Fruit fly (Drosophila melanogaster) whole organism, embryonic: ENCODE results near the gene Pex7.
A peak's percentile ranks its signal among the peaks of the same experiment; 100 is the strongest.

ENCODE experiments used
- Abd-B ChIP-seq: fragments of 200-800 bp; sonication (Bioruptor generic); optimal IDR thresholded peaks from 2 replicates; lab custom pipeline; 2018; ENCODE audit warnings: missing biosample characterization, mild to moderate bottlenecking, missing genetic modification characterization, moderate library complexity
- Adf1 ChIP-seq: fragments of 200-800 bp; sonication (Bioruptor generic); IDR thresholded peaks from 2 replicates; pipeline ENCODE4 v1.3.6; 2022; ENCODE audit warnings: missing biosample characterization, missing genetic modification characterization
- BEAF-32 ChIP-seq: fragments of 200-800 bp; sonication (Bioruptor generic); optimal IDR thresholded peaks from 3 replicates; lab custom pipeline; 2017; ENCODE audit warnings: missing biosample characterization, missing genetic modification characterization, mild to moderate bottlenecking, moderate library complexity, missing genetic modification reagents
- Bgb ChIP-seq: fragments of 200-800 bp; sonication (Bioruptor generic); IDR thresholded peaks from 2 replicates; pipeline ENCODE4 v1.3.6; 2022; ENCODE audit warnings: missing biosample characterization, missing genetic modification characterization; ENCODE audit not compliant: partially characterized antibody
- CG10267 ChIP-seq: fragments of 200-800 bp; sonication (Bioruptor generic); optimal IDR thresholded peaks from 2 replicates; lab custom pipeline; 2018; ENCODE audit warnings: missing biosample characterization, mild to moderate bottlenecking, missing genetic modification characterization, moderate library complexity
- CG13287 ChIP-seq: fragments of 200-800 bp; sonication (Bioruptor generic); IDR thresholded peaks from 2 replicates; pipeline ENCODE4 v1.3.6; 2022; ENCODE audit warnings: missing biosample characterization, missing genetic modification characterization; ENCODE audit not compliant: partially characterized antibody
- CG13296 ChIP-seq: fragments of 200-800 bp; sonication (Bioruptor generic); optimal IDR thresholded peaks from 3 replicates; lab custom pipeline; 2018; ENCODE audit warnings: missing biosample characterization, mild to moderate bottlenecking, missing genetic modification characterization
- CG14710 ChIP-seq: fragments of 200-800 bp; sonication (Bioruptor generic); optimal IDR thresholded peaks from 3 replicates; lab custom pipeline; 2019; ENCODE audit warnings: missing biosample characterization, mild to moderate bottlenecking, missing genetic modification characterization, moderate library complexity
- CG15073 ChIP-seq: fragments of 200-800 bp; sonication (Bioruptor generic); optimal IDR thresholded peaks from 2 replicates; lab custom pipeline; 2016; ENCODE audit warnings: missing biosample characterization, missing genetic modification characterization
- CG15514 ChIP-seq: fragments of 200-800 bp; sonication (Bioruptor generic); optimal IDR thresholded peaks from 3 replicates; lab custom pipeline; 2017; ENCODE audit warnings: missing biosample characterization, missing genetic modification characterization, mild to moderate bottlenecking, moderate library complexity, missing genetic modification reagents
- CG1603 ChIP-seq: fragments of 200-800 bp; sonication (Bioruptor generic); optimal IDR thresholded peaks from 2 replicates; lab custom pipeline; 2019; ENCODE audit warnings: missing biosample characterization, mild to moderate bottlenecking, missing genetic modification characterization, moderate library complexity
- CG16813 ChIP-seq: fragments of 200-800 bp; sonication (Bioruptor generic); IDR thresholded peaks from 3 replicates; pipeline ENCODE4 v1.3.6; 2022; ENCODE audit warnings: missing biosample characterization, missing genetic modification characterization; ENCODE audit not compliant: partially characterized antibody
- CG17186 ChIP-seq: fragments of 200-800 bp; sonication (Bioruptor generic); optimal IDR thresholded peaks from 3 replicates; lab custom pipeline; 2017; ENCODE audit warnings: missing biosample characterization, missing genetic modification reagents, missing genetic modification characterization
- CG2129 ChIP-seq: fragments of 200-800 bp; sonication (Bioruptor generic); IDR thresholded peaks from 2 replicates; pipeline ENCODE4 v1.3.6; 2022; ENCODE audit warnings: missing biosample characterization, missing genetic modification characterization; ENCODE audit not compliant: partially characterized antibody
- CG2712 ChIP-seq: fragments of 200-800 bp; optimal IDR thresholded peaks from 3 replicates; lab custom pipeline; 2019; ENCODE audit warnings: missing biosample characterization, mild to moderate bottlenecking, missing genetic modification characterization, moderate library complexity
- CG33213 ChIP-seq: fragments of 200-800 bp; sonication (Bioruptor generic); optimal IDR thresholded peaks from 3 replicates; lab custom pipeline; 2016; ENCODE audit warnings: missing biosample characterization, missing genetic modification characterization
- CG4707 ChIP-seq: fragments of 200-800 bp; sonication (Bioruptor generic); optimal IDR thresholded peaks from 2 replicates; lab custom pipeline; 2018; ENCODE audit warnings: missing biosample characterization, mild to moderate bottlenecking, missing genetic modification characterization, moderate library complexity
- CG6791 ChIP-seq: fragments of 200-800 bp; sonication (Bioruptor generic); IDR thresholded peaks from 3 replicates; pipeline ENCODE4 v1.3.6; 2022; ENCODE audit warnings: missing biosample characterization, missing genetic modification characterization; ENCODE audit not compliant: partially characterized antibody
- CG8290 ChIP-seq, 3 experiments: fragments of 200-800 bp; sonication (Bioruptor generic); optimal IDR thresholded peaks; 2 replicates each; lab custom pipeline; 2016 to 2019; ENCODE audit warnings: missing biosample characterization in 3 of 3, missing genetic modification characterization in 3 of 3, mild to moderate bottlenecking in 2 of 3, moderate library complexity in 1 of 3
- CG8924 ChIP-seq: fragments of 200-800 bp; optimal IDR thresholded peaks from 3 replicates; lab custom pipeline; 2019; ENCODE audit warnings: missing biosample characterization, mild to moderate bottlenecking, missing genetic modification characterization, moderate library complexity
- CG9797 ChIP-seq: fragments of 200-800 bp; sonication (Bioruptor generic); optimal IDR thresholded peaks from 3 replicates; lab custom pipeline; 2018; ENCODE audit warnings: missing biosample characterization, mild to moderate bottlenecking, missing genetic modification characterization
- Dek ChIP-seq: fragments of 200-800 bp; sonication (Bioruptor generic); optimal IDR thresholded peaks from 3 replicates; lab custom pipeline; 2019; ENCODE audit warnings: missing biosample characterization, mild to moderate bottlenecking, missing genetic modification characterization, moderate library complexity
- Dll ChIP-seq: fragments of 200-800 bp; sonication (Bioruptor generic); IDR thresholded peaks from 4 replicates; pipeline ENCODE4 v1.3.6; 2022; ENCODE audit warnings: missing biosample characterization, missing genetic modification characterization; ENCODE audit not compliant: partially characterized antibody
- Ets97D ChIP-seq: fragments of 200-800 bp; sonication (Bioruptor generic); optimal IDR thresholded peaks from 3 replicates; lab custom pipeline; 2016; ENCODE audit warnings: missing biosample characterization, missing genetic modification characterization
- HLH54F ChIP-seq: fragments of 200-800 bp; sonication (Bioruptor generic); optimal IDR thresholded peaks from 3 replicates; lab custom pipeline; 2016; ENCODE audit warnings: missing biosample characterization, missing genetic modification characterization
- Hr78 ChIP-seq, 2 experiments: fragments of 200-800 bp in 1 of 2; fragments of >200 bp in 1 of 2; sonication (Bioruptor generic) in 1 of 2; optimal IDR thresholded peaks; 2 replicates each; lab custom pipeline; 2017 to 2019; ENCODE audit warnings: missing biosample characterization in 2 of 2, missing genetic modification characterization in 2 of 2, mild to moderate bottlenecking in 1 of 2, moderate library complexity in 1 of 2
- Lhr ChIP-seq: fragments of 200-800 bp; sonication (Bioruptor generic); optimal IDR thresholded peaks from 3 replicates; lab custom pipeline; 2017; ENCODE audit warnings: mild to moderate bottlenecking, missing biosample characterization, missing genetic modification reagents, missing genetic modification characterization
- Myb ChIP-seq: fragments of 200-800 bp; sonication (Bioruptor generic); optimal IDR thresholded peaks from 2 replicates; lab custom pipeline; 2016; ENCODE audit warnings: missing biosample characterization, missing genetic modification characterization
- Scr ChIP-seq: fragments of 200-800 bp; sonication (Bioruptor generic); IDR thresholded peaks from 2 replicates; pipeline ENCODE4 v1.3.6; 2022; ENCODE audit warnings: missing biosample characterization, missing genetic modification characterization; ENCODE audit not compliant: partially characterized antibody
- crp ChIP-seq, 2 experiments: fragments of 200-800 bp; sonication (Bioruptor generic); optimal IDR thresholded peaks; 2 replicates in 1 of 2; 3 replicates in 1 of 2; lab custom pipeline; 2017; ENCODE audit warnings: missing biosample characterization in 2 of 2, missing genetic modification characterization in 2 of 2, mild to moderate bottlenecking in 1 of 2, moderate library complexity in 1 of 2
- dati ChIP-seq: fragments of 200-800 bp; sonication (Bioruptor generic); IDR thresholded peaks from 2 replicates; pipeline ENCODE4 v1.3.6; 2022; ENCODE audit warnings: missing biosample characterization, missing genetic modification characterization
- dm ChIP-seq: fragments of 200-800 bp; sonication (Bioruptor generic); optimal IDR thresholded peaks from 3 replicates; lab custom pipeline; 2016; ENCODE audit warnings: missing biosample characterization, missing genetic modification characterization
- emc ChIP-seq: fragments of 200-800 bp; sonication (Bioruptor generic); optimal IDR thresholded peaks from 2 replicates; lab custom pipeline; 2016; ENCODE audit warnings: missing biosample characterization, missing genetic modification characterization
- fd3F ChIP-seq: fragments of 200-800 bp; sonication (Bioruptor generic); optimal IDR thresholded peaks from 2 replicates; lab custom pipeline; 2018; ENCODE audit warnings: missing biosample characterization, mild to moderate bottlenecking, missing genetic modification characterization, moderate library complexity
- gfzf ChIP-seq: fragments of 200-800 bp; sonication (Bioruptor generic); optimal IDR thresholded peaks from 2 replicates; lab custom pipeline; 2016; ENCODE audit warnings: missing biosample characterization, mild to moderate bottlenecking, missing genetic modification characterization, moderate library complexity
- luna ChIP-seq: fragments of 200-800 bp; sonication (Bioruptor generic); optimal IDR thresholded peaks from 2 replicates; lab custom pipeline; 2016; ENCODE audit warnings: missing biosample characterization, missing genetic modification characterization
- nmo ChIP-seq: fragments of 200-800 bp; sonication (Bioruptor generic); optimal IDR thresholded peaks from 2 replicates; lab custom pipeline; 2018; ENCODE audit warnings: missing biosample characterization, mild to moderate bottlenecking, missing genetic modification characterization, moderate library complexity
- pzg ChIP-seq: fragments of 200-800 bp; sonication (Bioruptor generic); optimal IDR thresholded peaks from 3 replicates; lab custom pipeline; 2018; ENCODE audit warnings: missing biosample characterization, mild to moderate bottlenecking, missing genetic modification characterization, moderate library complexity
- sr ChIP-seq: fragments of 200-800 bp; sonication (Bioruptor generic); IDR thresholded peaks from 3 replicates; pipeline ENCODE4 v1.3.6; 2022; ENCODE audit warnings: missing biosample characterization, missing genetic modification characterization
- stwl ChIP-seq: fragments of 200-800 bp; sonication (Bioruptor generic); optimal IDR thresholded peaks from 3 replicates; lab custom pipeline; 2018; ENCODE audit warnings: missing biosample characterization, mild to moderate bottlenecking, missing genetic modification characterization, moderate library complexity
- trem ChIP-seq: fragments of 200-800 bp; optimal IDR thresholded peaks from 3 replicates; lab custom pipeline; 2019; ENCODE audit warnings: missing biosample characterization, mild to moderate bottlenecking, missing genetic modification characterization, moderate library complexity
- tx ChIP-seq: fragments of 200-800 bp; sonication (Bioruptor generic); optimal IDR thresholded peaks from 2 replicates; lab custom pipeline; 2016; ENCODE audit warnings: missing biosample characterization, missing genetic modification characterization
- zen ChIP-seq: fragments of 200-800 bp; sonication (Bioruptor generic); optimal IDR thresholded peaks from 3 replicates; lab custom pipeline; 2018; ENCODE audit warnings: missing biosample characterization, mild to moderate bottlenecking, missing genetic modification characterization, moderate library complexity

The Pex7 gene

DNA sequence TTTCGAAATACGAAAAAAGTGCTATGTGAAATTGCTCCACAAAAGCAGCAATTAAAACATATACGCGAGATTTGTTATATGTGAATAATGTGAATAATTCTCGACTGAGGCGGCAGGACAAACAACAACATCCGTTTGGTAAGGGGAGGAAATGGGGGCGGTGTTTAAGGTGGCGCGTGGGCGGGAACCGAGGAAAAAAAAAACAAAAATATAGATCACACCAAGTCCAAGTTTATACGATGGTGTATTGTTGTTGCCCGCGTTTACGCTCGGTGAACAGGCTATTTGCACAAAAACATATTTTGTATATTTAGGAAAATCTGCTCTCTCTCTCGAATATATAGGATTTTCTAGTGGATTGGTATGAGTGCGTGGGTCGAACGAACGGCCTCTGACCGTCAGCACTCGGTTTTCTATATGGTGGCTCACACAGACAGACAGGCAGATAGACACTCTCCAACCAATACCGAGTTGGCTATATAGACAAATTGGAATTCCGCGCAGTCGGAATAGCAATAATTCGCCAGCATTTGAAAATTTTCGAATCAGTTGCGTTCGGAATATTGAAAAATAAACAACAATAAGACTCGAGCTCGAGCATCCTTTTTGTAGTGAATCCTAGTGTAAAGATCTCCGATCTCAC lies 17.1 kb upstream of the Pex7 start (continued):
- peak; percentile 87 for TF ChIP-seq sr

DNA sequence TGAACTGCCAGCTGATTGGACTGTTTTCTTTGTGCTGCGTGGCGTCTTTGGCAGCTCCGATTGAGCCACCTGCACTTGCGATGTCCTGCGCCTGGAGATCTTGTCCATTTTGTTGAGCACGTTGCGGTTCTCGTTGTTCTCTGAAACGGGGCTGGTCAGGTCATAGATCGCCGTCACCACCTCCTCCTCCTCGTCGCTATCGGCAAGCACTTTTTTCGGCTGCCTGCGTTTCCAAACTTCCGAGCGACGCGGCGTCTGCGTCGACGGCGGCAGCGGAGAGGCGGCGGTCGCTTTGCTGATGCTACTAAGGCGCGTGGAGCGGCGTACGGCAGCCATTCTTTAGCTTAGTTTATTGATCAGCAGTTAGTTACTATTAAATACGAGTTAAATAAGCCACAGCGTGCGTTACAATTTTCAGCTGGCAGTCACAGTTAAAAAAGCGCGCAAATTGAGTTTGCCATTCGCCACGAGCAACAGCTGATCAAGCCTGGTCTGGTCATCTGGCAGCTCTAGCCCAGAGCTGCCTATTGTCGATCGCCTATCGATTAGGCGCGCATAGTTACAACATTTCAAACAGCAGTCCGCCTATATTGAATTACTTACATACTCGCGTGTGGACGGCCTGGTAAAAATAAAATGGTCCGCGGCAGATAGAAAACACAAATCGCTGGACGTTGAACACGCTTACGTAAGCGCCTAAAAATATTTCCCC lies 13.2 kb upstream of the Pex7 start, which contains the start of gene Cdc6:
Gene Cdc6 (minus strand): TSS at position 456 of the 712 bp plus-strand sequence.
- TF ChIP-seq crp (GFP tag; optimal IDR thresholded peaks at IDR 0.05; lab: Kevin White, UChicago) (peak; percentile 82 to 96), fd3F (GFP tag; lab: Kevin White, UChicago) (no peak), stwl (tag; lab: Kevin White, UChicago) (peak; percentile 58), trem (tag; lab: Kevin White, UChicago) (peak; percentile 44), CG13296 (GFP tag; lab: Kevin White, UChicago) (no peak), tx (GFP tag; lab: Kevin White, UChicago) (peak; percentile 49), Dll (GFP tag; lab: Robert Waterston, UW) (peak; percentile 59; the same call in 3 of the 4 replicates), CG16813 (GFP tag; lab: Robert Waterston, UW) (peak; percentile 22; the same call in 1 of the 3 replicates), HLH54F (no peak), Abd-B (GFP tag; lab: Kevin White, UChicago) (no peak), gfzf (GFP tag; lab: Kevin White, UChicago) (peak; percentile 11), CG2129 (GFP tag; lab: Robert Waterston, UW) (no peak), dati (GFP tag; lab: Robert Waterston, UW) (no peak), CG13287 (GFP tag; lab: Robert Waterston, UW) (peak; percentile 53), zen (tag; lab: Kevin White, UChicago) (peak; percentile 27), CG17186 (GFP tag; lab: Kevin White, UChicago) (peak; percentile 74), Bgb (peak; percentile 46; the same call in 1 of the 2 replicates), CG8924 (tag; lab: Kevin White, UChicago) (no peak), CG15073 (GFP tag; lab: Kevin White, UChicago) (no peak), Adf1 (GFP tag; lab: Robert Waterston, UW) (peak; percentile 92), emc (GFP tag; lab: Kevin White, UChicago) (no peak), Lhr (GFP tag; lab: Kevin White, UChicago) (peak; percentile 48), BEAF-32 (GFP tag; lab: Kevin White, UChicago) (peak; percentile 46), CG14710 (tag; lab: Kevin White, UChicago) (peak; percentile 13), CG2712 (peak; percentile 3), CG8290 (GFP tag; optimal IDR thresholded peaks at IDR 0.05; lab: Kevin White, UChicago) (no peak), CG8290 (tag; optimal IDR thresholded peaks at IDR 0.05; lab: Kevin White, UChicago) (peak in 1 of 2 experiments; percentile 15), Dek (tag; lab: Kevin White, UChicago) (no peak), pzg (GFP tag; lab: Kevin White, UChicago) (peak; percentile 83), CG15514 (GFP tag; lab: Kevin White, UChicago) (peak; percentile 25), CG6791 (GFP tag; lab: Robert Waterston, UW) (peak; percentile 66; the same call in 1 of the 3 replicates), Myb (GFP tag; lab: Kevin White, UChicago) (peak; percentile 53), CG10267 (tag; lab: Kevin White, UChicago) (peak; percentile 13), CG1603 (tag; lab: Kevin White, UChicago) (peak; percentile 71), CG4707 (GFP tag; lab: Kevin White, UChicago) (no peak), CG9797 (GFP tag; lab: Kevin White, UChicago) (peak; percentile 29), Scr (GFP tag; lab: Robert Waterston, UW) (peak; percentile 34; the same call in 1 of the 2 replicates), nmo (GFP tag; lab: Kevin White, UChicago) (peak; percentile 7), Hr78 (GFP tag; optimal IDR thresholded peaks at IDR 0.05; lab: Kevin White, UChicago) (peak in 1 of 2 experiments; percentile 4), luna (GFP tag; lab: Kevin White, UChicago) (no peak), CG33213 (GFP tag; lab: Kevin White, UChicago) (no peak), Ets97D (peak; percentile 20), dm (peak; percentile 36)
